Fruit fly (Drosophila melanogaster): ENCODE data around the gene CG7115.
"Not testable (repeated sequence)": the region's sequence is repeated elsewhere in the genome, so short reads cannot be mapped to it uniquely, and the experiment has no call there.

CG7115 gene

DNA sequence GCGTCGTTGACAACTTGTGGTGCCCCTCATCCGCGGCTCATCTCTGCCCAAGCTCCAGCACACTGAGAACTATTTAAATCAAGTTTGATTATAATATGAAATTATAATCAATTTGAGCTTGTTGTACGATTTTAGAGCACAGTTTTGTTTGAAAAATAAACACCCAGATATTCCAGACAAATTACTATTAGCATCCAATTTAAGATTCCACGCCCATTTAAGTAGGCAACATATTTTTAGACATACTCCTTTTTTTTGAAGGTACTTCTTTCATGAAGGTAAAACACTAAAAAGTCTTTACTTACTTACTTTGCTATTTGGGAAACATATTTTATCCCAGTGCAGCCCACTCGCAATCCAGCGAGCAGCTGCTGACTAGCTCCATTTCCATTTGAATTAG, 17.1 kb downstream of the CG7115 start:
- TF ChIP-seq CG17801 (GFP tag; optimal IDR thresholded peaks at IDR 0.05; ENCODE audit: partially characterized antibody) = no peak

DNA sequence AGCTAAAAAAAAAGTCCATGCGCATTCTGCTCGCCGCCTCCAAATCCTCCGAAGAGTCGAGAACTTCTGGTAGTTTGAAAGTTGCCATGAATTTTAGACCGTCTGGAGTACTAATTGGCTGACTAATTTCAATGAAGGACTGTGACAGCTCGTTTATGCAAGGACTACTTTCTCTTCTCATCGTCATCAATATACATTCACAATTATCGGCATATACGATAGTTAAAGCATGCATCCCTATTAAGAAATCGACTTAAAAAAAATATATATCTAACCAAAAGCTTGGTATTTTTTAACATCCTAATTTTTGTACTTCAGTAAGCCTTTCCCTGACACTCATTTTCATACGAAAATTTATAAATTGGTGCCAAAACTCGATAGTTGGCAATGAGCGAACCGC, 19.2 kb downstream of the CG7115 start, which contains the start of gene CG14537:
Gene CG14537 (plus strand): TSS at position 301 of the 400 bp plus-strand sequence.
- TF ChIP-seq CG17801 (GFP tag; optimal IDR thresholded peaks at IDR 0.05; ENCODE audit: partially characterized antibody) = no peak

DNA sequence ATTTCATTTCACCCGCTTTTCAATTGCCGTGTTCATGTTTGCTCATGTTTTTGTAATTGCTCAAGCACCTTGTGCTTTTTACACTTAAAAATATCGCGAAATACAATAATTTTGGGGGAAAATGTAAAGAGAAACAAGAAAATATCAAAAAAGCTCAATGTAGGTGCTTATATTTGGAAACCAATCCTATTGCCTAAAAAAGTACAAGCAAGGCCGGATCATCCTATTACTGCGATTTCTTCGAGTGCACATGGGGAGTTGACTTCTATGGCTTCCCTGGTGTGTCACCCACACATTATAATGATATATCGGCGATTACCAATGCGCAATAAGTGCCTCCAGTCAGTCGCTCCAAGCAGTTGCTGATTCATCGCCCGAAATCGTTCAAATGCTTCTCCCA, 20.3 kb downstream of the CG7115 start:
- no peak for TF ChIP-seq CG17801 (GFP tag; optimal IDR thresholded peaks at IDR 0.05; ENCODE audit: partially characterized antibody)

DNA sequence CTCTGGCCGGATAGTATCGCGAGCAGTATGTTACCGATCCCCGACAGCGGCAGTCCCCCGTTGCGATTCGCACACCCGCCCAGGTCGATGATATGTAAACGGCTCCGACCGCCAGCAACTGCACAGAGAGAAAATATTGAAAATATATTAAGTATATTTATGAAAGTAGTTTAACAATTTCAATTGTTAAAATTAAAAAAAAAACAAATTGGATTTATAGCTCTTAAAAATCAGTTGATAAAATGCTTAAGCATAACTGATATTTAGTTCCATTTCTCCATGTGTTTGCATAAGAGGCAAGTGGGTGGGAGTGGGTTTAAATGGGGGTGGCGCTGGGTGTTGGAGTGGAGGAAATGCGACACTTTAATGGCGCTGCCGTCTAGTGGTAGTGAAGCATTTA, 28.5 kb downstream of the CG7115 start:
- TF ChIP-seq CG17801 (GFP tag; optimal IDR thresholded peaks at IDR 0.05; ENCODE audit: partially characterized antibody) = no peak

DNA sequence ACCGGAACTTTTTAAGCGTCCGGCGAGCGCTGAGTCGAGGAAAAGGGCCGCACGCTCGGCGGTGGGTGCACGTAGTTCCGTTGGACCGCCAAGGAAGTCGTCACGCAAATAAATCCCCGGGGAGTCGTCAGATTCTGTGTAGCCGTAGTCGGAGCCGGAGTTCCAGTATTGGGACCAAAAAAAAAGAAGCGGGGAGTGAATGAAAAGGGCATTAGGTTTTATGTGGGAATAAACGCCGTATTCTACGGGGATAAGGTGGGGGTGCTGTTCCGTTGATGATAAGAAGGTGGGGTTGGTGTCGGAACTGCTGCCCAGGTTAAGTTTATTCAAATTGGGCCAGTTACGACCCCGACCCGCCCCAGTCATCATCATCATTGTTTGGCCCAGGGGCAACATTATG, 29.5 kb downstream of the CG7115 start:
- TF ChIP-seq CG17801 (GFP tag; optimal IDR thresholded peaks at IDR 0.05; ENCODE audit: partially characterized antibody) = no peak

DNA sequence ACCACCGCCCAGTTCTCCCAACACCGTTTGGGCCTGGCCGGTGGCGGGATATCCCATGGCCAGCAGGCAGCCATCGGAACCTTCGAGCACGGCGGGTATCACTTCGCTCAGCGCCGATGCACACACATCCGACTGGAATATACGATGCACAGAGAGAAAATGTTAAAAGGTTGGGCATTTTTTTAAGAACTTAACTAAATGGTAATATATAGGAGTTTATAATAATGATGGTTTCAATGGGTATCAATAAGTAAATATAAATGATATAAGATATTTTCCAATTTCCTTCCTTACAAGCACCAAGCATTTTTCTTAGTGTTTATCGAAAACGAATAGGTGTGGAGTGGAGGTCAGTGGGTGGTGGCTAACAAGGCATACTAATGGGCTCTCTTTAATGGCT, 30.7 kb downstream of the CG7115 start:
- TF ChIP-seq CG17801 (GFP tag; optimal IDR thresholded peaks at IDR 0.05; ENCODE audit: partially characterized antibody) = no peak

DNA sequence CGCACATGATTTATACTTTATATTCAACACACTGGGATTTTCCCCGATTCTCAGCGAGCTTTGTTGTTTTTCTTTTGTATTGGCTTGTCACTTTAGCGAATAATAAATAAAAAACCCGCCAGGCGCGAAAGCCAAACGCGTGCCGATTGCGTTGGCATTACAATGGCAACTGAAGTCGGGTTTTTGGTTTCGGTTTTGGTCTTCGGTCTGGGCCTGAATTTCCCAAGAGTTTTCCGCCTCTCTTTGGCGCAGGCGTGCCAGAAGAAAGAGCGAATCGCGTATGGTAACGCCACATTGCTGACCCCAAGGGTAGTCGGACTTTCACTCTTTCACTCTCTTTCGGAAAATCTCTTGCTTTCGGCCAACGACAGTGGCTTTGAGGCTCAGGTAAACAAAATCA, 34.2 kb downstream of the CG7115 start, which contains the start of gene CG14535:
Gene CG14535 (minus strand): TSS at position 368 of the 400 bp plus-strand sequence.
- no peak for TF ChIP-seq CG17801 (GFP tag; optimal IDR thresholded peaks at IDR 0.05; ENCODE audit: partially characterized antibody)

DNA sequence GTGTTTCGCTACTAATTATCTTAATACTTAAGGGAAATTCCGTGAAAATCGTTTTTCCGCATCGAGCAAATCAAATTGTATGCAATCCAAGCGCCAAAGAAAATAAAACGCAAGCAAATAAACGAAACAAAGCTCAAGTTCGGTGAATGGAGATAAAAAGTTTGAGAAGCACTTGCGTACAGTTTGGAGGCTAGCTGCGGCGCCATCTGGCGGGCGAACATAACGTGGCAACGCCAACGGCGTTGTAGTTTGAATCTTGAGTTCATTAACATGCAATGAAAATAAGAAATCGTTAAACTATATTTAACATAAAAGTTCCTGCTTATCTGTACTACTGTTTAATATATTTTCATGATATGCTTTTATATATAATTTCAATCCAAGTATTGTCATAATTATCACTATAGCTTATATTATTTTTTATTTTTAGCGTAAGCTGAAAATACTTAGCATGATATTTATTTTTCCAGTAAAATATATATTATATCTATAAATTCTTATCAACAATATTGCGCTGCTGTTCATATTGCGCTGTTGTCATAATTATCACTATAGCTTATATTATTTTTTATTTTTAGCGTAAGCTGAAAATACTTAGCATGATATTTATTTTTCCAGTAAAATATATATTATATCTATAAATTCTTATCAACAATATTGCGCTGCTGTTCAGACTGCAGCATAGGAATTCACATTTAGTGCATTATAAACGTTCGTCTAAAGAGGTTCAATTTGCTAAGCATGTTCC, 35.6 kb downstream of the CG7115 start, which contains the start of gene lectin-28C:
Gene lectin-28C (plus strand): TSS at position 698 of the 748 bp plus-strand sequence.
- TF ChIP-seq CG17801 (GFP tag; optimal IDR thresholded peaks at IDR 0.05; ENCODE audit: partially characterized antibody) = not testable (repeated sequence)

DNA sequence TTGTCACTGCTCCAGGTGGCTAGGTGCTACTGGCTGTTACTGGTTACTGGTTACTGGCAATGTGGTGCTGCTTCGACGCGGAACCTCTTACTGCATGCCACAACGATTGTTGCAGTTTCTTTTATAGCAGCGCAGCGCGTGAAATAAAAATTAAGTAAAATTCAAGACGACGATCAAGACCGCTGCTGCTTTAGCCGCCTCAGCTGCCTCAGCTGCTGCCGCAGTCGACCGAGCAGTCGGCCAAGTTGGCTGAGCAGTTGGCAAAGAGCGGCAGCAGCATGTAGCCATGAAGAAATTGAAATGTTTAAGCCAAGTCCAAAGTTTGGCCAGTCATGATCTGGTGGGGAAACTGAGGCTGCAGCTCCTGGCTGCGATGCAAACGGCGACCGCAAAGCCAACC, 39.8 kb downstream of the CG7115 start, which contains the start of gene TwdlE:
Gene TwdlE (minus strand): TSS at position 101 of the 400 bp plus-strand sequence.
- TF ChIP-seq CG17801 (GFP tag; optimal IDR thresholded peaks at IDR 0.05; ENCODE audit: partially characterized antibody) = no peak

DNA sequence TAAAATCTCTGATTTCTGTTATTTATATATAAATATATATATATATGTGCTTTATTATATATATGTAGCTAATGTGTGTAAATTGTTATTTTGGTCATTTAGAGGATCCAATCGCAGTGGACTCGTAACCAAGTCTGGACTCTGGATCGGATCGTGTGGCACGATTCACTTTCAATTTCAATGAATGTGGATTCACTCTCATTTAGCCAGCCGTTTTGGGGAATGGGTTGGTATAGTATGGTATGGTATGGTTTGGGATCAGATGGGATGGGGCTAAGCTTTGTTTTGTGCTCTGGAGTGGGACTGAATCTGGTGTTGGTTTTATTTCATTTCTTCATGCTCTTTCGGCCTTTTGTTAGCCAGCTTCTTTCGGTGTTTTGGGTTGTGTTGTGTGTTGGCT, 40.8 kb downstream of the CG7115 start:
- TF ChIP-seq CG17801 (GFP tag; optimal IDR thresholded peaks at IDR 0.05; ENCODE audit: partially characterized antibody) = no peak

DNA sequence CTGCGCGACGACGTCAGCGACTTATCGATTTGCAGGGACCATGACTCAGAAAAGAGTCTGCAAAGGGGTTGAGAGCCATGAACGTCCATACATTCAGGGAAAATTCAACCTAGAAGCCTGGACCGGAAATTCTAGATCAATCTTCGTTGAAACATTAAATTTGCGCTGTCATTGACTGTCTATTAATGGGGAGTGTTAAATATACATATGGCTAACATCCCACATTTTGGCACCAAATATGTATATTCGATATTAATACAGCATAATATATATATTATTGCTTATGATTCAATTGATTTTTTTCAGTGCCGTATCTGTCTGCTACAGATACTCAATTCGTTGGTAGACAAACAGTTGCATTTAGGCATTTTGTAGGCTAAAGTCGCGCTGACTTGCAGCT, 47.7 kb downstream of the CG7115 start:
- no peak for TF ChIP-seq CG17801 (GFP tag; optimal IDR thresholded peaks at IDR 0.05; ENCODE audit: partially characterized antibody)

DNA sequence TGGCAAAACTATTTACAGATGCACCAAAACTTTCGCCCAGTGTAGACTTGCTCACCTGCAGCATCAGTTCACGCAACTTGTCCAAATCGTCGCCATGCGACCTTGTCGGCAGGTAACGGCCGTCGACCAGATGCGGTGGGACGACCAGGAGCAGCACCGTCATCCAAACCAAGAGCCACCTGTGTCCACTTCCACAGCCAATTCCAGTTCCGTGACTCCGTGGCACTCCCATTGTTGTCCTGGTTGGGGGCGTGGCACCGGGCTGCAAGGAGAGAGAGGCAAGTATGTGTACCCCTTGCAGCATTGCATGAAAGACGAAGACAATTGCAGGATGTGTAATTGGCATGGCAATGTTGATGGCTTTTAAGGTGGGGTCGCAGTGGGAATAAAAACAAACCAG, 49.3 kb downstream of the CG7115 start:
- TF ChIP-seq CG17801 (GFP tag; optimal IDR thresholded peaks at IDR 0.05; ENCODE audit: partially characterized antibody) = no peak

DNA sequence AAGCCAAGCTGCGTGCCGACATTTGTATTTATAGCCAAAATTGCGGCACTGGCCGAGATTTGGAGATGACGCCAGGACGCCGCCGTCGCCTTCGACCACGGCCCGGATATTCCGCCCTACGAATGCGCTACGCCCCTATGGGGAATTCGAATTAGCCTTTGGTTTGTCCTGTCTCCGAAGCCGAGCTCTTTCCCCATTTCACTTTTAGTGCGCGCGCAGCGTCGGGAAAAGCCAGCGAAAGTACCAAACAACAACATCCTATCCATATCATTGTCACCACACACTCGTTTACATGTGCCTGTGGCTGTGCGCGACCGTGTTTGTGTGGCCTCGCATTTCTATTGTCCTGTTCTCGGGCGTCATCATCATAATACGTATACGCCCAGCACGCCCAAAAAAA, 50.4 kb downstream of the CG7115 start, which contains the start of gene Proc:
Gene Proc (minus strand): TSS at position 101 of the 400 bp plus-strand sequence.
- TF ChIP-seq CG17801 (GFP tag; optimal IDR thresholded peaks at IDR 0.05; ENCODE audit: partially characterized antibody) = no peak

DNA sequence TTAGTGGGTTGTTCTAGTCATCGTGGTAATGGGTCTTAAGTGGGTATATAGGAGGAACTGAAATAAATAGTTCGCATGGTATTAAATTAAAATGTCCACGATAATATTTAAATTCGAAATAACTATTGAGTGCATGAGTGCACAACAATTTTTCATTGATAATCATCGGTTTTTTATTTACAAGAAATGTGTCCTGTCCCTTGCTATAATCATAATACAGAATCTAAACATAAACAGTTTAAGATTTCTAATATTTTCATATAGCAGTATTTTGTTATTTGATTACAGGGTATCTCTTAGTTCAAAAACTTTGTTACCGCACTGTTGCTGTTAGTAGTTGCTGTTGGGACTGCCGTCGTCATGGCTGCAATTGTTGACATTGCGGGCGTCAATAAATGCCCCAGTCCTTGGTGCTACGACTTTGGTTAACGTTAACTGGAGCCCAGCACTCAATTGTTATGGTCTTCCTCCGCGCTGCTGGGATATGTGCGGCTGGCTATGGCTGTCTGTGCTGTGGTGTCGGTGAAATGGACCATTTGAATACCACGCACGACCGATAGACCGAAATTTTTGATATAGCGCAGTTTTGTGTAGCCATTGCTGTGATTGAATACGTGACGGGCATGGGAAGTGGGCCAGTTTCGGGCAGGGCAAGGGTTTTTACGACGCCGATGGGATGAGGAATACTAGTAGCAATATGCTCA, 51.0 kb downstream of the CG7115 start:
- no peak for TF ChIP-seq CG17801 (GFP tag; optimal IDR thresholded peaks at IDR 0.05; ENCODE audit: partially characterized antibody)

DNA sequence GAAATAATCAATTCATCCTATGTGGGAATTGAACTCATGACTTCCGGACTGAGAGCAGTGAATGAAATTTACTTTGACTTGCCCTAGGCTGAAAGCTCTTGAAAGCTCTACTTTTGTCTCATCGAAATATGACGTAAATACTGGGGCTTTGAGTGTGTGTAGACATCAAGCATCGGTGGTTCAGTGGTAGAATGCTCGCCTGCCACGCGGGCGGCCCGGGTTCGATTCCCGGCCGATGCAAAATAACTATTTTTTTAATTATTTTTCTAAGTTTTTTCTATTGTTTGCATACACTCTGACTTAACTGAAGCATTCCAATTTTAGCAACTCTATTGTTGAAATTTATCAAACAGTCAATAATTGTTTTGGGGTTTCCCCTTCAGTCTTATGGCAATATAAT, 51.7 kb downstream of the CG7115 start:
- no peak for TF ChIP-seq CG17801 (GFP tag; optimal IDR thresholded peaks at IDR 0.05; ENCODE audit: partially characterized antibody)

Data from ovary, adult (tissue).